Worm (Caenorhabditis elegans): ENCODE results near the gene dhhc-5.

dhhc-5 gene

ce11 chrIII:6805397-6805796 is 43.5 kb downstream of the dhhc-5 start (continued):
- TF ChIP-seq mxl-2 (GFP tag; conservative IDR thresholded peaks at IDR 0.05) (no peak), fkh-10 (GFP tag; optimal IDR thresholded peaks at IDR 0.05) (no peak), lin-13 (GFP tag; optimal IDR thresholded peaks at IDR 0.05) (no peak), hlh-11 (tag; optimal IDR thresholded peaks at IDR 0.05) (peak; percentile 28), ceh-20 (GFP tag; IDR thresholded peaks at IDR 0.05) (no peak), lir-3 (tag; optimal IDR thresholded peaks at IDR 0.05) (peak; percentile 11), snpc-1.2 (GFP tag; IDR thresholded peaks at IDR 0.05) (no peak), jun-1 (tag; optimal IDR thresholded peaks at IDR 0.05) (no peak), D1046.2 (GFP tag; IDR thresholded peaks at IDR 0.05) (no peak), lim-7 (GFP tag; IDR thresholded peaks at IDR 0.05) (peak; percentile 80), ztf-11 (tag; optimal IDR thresholded peaks at IDR 0.05) (no peak), lin-1 (GFP tag; IDR thresholded peaks at IDR 0.05) (peak; percentile 48; the same call in 1 of the 2 replicates), nhr-11 (tag; optimal IDR thresholded peaks at IDR 0.05) (no peak), dmd-8 (GFP tag; IDR thresholded peaks at IDR 0.05) (peak; percentile 49; the same call in 1 of the 2 replicates), vab-7 (GFP tag; IDR thresholded peaks at IDR 0.05) (peak; percentile 58; the same call in 1 of the 2 replicates), ZK337.2 (GFP tag; IDR thresholded peaks at IDR 0.05) (no peak), duxl-1 (tag; optimal IDR thresholded peaks at IDR 0.05; ENCODE audit: poor library complexity) (peak; percentile 38), mep-1 (tag; optimal IDR thresholded peaks at IDR 0.05) (peak; percentile 6), F10B5.3 (tag; optimal IDR thresholded peaks at IDR 0.05) (no peak), aly-2 (tag; optimal IDR thresholded peaks at IDR 0.05) (no peak), gei-8 (GFP tag; optimal IDR thresholded peaks at IDR 0.05) (no peak), set-16 (GFP tag; IDR thresholded peaks at IDR 0.05) (no peak), hif-1 (tag; optimal IDR thresholded peaks at IDR 0.05) (peak in 1 of 2 experiments; percentile 14), snpc-4 (tag; optimal IDR thresholded peaks at IDR 0.05) (no peak), lin-29 (GFP tag; IDR thresholded peaks at IDR 0.05) (no peak), ZK546.5 (tag; optimal IDR thresholded peaks at IDR 0.05) (no peak), ceh-32 (tag; optimal IDR thresholded peaks at IDR 0.05; ENCODE audit: poor library complexity) (no peak), arid-1 (GFP tag; conservative IDR thresholded peaks at IDR 0.05) (peak; percentile 77), nhr-111 (GFP tag; optimal IDR thresholded peaks at IDR 0.05) (no peak), tag-97 (GFP tag; IDR thresholded peaks at IDR 0.05) (no peak), mdt-29 (GFP tag; IDR thresholded peaks at IDR 0.05) (no peak), nhr-41 (GFP tag; IDR thresholded peaks at IDR 0.05) (peak; percentile 42; the same call in 1 of the 2 replicates), nhr-77 (tag; optimal IDR thresholded peaks at IDR 0.05) (no peak), tra-1 (GFP tag; IDR thresholded peaks at IDR 0.05) (0 out of 2 replicates have a peak, but pooled peaks have one; percentile 38), aha-1 (tag) (no peak)

ce11 chrIII:6803107-6803506 is 45.8 kb downstream of the dhhc-5 start:
- TF ChIP-seq jun-1 (tag; optimal IDR thresholded peaks at IDR 0.05): no peak
- TF ChIP-seq nhr-28 (tag; optimal IDR thresholded peaks at IDR 0.05): peak; percentile 61
- peak; percentile 3 for TF ChIP-seq nhr-6 (tag; optimal IDR thresholded peaks at IDR 0.05)
- TF ChIP-seq cey-2 (tag; optimal IDR thresholded peaks at IDR 0.05; ENCODE audit: borderline replicate concordance, insufficient read depth): no peak
- TF ChIP-seq dmd-6 (GFP tag; IDR thresholded peaks at IDR 0.05): peak; percentile 19; the same call in 1 of the 2 replicates
- peak; percentile 82 for TF ChIP-seq pqm-1 (tag; optimal IDR thresholded peaks at IDR 0.05)
- TF ChIP-seq skn-1 (tag; optimal IDR thresholded peaks at IDR 0.05): no peak
- TF ChIP-seq arid-1 (GFP tag; conservative IDR thresholded peaks at IDR 0.05): no peak
- TF ChIP-seq lsy-2 (tag; optimal IDR thresholded peaks at IDR 0.05): no peak
- TF ChIP-seq aha-1 (tag): peak; percentile 36
- TF ChIP-seq dve-1 (tag; optimal IDR thresholded peaks at IDR 0.05; ENCODE audit: insufficient read depth): peak; percentile 17
- TF ChIP-seq nhr-111 (GFP tag; optimal IDR thresholded peaks at IDR 0.05): no peak
- peak; percentile 1 for TF ChIP-seq mep-1 (tag; optimal IDR thresholded peaks at IDR 0.05)
- TF ChIP-seq lin-13 (GFP tag; optimal IDR thresholded peaks at IDR 0.05): no peak
